Fruit fly (Drosophila melanogaster): ENCODE measurements around the gene CG14270.

The CG14270 gene

DNA sequence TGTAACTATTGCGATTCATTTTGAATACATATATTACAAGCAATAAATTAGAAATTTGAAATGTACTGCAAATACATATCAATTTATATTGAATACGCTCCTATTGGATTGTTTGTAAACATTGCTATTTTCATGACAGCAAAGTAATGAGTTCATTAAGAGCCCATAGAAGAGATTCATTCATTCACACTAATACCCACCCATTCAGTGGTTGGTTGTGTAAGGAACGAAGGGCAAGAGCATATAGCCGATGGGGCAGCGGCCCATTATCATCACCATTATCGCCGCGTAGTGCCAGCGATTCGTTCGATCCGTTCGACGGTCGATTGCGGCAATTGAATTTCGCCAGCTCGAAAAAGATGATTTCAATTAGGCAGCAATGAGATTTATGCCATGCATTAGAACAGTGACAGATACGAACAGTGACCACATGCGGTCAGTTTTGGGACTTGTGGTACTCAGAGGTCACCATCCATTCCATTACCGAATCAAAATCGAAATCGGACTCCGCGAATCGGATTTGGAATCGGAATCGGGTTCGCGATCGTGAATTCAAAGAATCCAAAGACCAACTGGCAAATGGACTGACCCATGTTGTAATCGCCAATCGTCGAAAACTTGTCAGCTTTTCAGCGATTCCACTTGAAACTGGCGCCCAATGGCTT lies 42.5 kb downstream of the CG14270 start:
- no peak for TF ChIP-seq CG17801 (GFP tag; optimal IDR thresholded peaks at IDR 0.05; ENCODE audit: partially characterized antibody)

DNA sequence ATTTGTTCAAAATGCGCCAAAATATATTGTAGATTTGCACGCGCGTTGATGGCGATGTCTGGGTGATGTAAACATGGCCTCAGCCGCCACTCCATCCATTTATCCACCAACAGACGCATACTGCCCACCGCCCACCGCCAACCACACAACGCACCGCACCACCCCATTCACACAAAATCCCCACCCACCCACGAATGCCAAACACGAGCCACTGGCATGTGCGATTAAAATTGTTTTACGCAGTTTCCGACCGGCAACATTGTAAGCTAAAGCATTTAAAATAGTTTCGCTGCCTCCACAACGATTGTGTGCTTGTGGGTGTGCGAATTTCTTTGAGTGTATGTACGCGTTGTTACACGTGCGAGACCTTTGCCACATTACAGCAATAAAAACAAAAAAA lies 44.7 kb downstream of the CG14270 start:
- TF ChIP-seq CG17801 (GFP tag; optimal IDR thresholded peaks at IDR 0.05; ENCODE audit: partially characterized antibody), result no peak

DNA sequence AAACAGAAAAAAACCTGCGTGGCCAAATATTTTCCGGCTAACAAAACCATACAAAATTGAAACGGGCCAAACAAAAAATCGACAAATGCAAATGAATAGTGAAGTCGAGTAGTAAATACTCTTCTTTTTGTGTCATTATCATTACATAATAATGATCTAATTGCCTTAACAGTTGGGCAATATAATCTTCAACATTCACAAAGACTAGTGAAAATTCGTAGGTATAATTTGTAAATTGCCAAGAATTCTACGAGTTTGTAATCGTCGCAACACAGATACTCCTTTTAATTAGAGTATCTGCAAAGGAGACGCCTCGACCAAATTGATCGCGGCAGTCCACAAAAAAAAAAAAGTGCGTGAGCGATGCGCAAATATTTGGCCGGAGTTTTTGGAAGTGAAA lies 47.7 kb downstream of the CG14270 start:
- no peak for TF ChIP-seq CG17801 (GFP tag; optimal IDR thresholded peaks at IDR 0.05; ENCODE audit: partially characterized antibody)

DNA sequence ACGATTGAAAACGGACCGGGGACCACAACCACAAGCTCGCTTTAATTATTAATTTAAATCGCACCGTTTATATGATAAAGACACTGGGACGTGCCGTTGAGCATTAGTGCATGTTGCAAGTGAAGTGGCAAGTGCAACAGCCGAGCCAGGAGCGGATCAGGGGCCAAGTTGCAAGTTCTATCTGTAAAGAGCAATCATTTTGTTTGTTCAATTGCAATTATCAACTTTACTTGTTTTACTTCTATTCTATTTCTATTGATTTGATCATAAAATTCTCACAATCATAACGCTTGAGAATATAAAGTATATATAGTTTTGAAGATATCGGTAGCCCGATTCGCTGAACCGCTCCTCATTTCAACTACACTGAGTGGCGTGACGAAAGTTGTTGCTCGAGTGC lies 49.0 kb downstream of the CG14270 start:
- no peak for TF ChIP-seq CG17801 (GFP tag; optimal IDR thresholded peaks at IDR 0.05; ENCODE audit: partially characterized antibody)

DNA sequence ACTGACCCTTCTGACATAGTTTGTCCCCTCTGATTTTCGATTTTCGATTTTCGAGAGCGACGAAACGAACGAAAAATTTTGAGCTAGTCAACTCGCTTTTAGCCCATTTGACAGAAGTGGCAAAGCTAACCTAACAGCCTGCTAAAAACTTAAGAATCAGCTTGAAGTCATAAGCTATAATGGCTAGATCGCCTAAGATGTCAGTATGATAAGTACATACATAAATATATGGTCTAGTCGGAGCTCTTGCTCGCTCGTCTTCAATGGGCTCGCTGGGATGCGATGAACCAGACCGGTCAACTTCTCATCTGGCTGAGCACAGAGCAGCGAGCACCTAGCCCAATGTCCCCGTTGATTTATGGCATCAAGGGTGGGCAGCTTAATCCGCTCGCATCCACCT lies 49.5 kb downstream of the CG14270 start, which contains the start of gene CG14269:
CG14269 (minus strand) TSS at position 101 of the 400 bp plus-strand sequence.
- TF ChIP-seq CG17801 (GFP tag; optimal IDR thresholded peaks at IDR 0.05; ENCODE audit: partially characterized antibody), result no peak
